Worm (Caenorhabditis elegans) whole organism, L1 larva: ENCODE results near the gene W01B6.4.

Experiments used
- ama-1 ChIP-seq: fragments of 150-350 bp; optimal IDR thresholded peaks from 2 replicates; lab custom pipeline; 2014
- ceh-90 ChIP-seq: sonication (generic microtip); optimal IDR thresholded peaks from 2 replicates; lab custom pipeline; 2016; ENCODE audit warnings: missing genetic modification characterization, missing compliant biosample characterization
- mdl-1 ChIP-seq, 2 experiments: fragments of 150-350 bp; optimal IDR thresholded peaks; 2 replicates each; lab custom pipeline; 2014 to 2017; ENCODE audit warnings: missing biosample characterization in 2 of 2, missing genetic modification characterization in 2 of 2, inconsistent platforms in 1 of 2
- nhr-12 ChIP-seq: sonication (generic microtip); optimal IDR thresholded peaks from 2 replicates; lab custom pipeline; 2017; ENCODE audit warnings: missing biosample characterization, missing genetic modification characterization
- nhr-77 ChIP-seq: fragments of 150-350 bp; optimal IDR thresholded peaks from 2 replicates; lab custom pipeline; 2014; ENCODE audit warnings: missing biosample characterization, missing genetic modification characterization
- skn-1 ChIP-seq: fragments of 150-350 bp; optimal IDR thresholded peaks from 2 replicates; lab custom pipeline; 2014; ENCODE audit warnings: missing biosample characterization, missing genetic modification characterization
- ztf-4 ChIP-seq: fragments of 150-350 bp; optimal IDR thresholded peaks from 2 replicates; lab custom pipeline; 2014; ENCODE audit warnings: missing biosample characterization, missing genetic modification characterization

- TF ChIP-seq nhr-77 (no peak), skn-1 (tag; lab: Kevin White, UChicago) (no peak), mdl-1 (tag; optimal IDR thresholded peaks at IDR 0.05; lab: Kevin White, UChicago) (no peak), ceh-90 (tag; lab: Kevin White, UChicago) (no peak), ztf-4 (tag; lab: Kevin White, UChicago) (no peak), ama-1 (lab: Kevin White, UChicago) (no peak), nhr-12 (tag; lab: Kevin White, UChicago) (no peak)
Observed at ce11 chrIV:10051088-10051487, 24.2 kb upstream of the W01B6.4 start, which contains the start of gene T04B2.8.
